Worm (Caenorhabditis elegans): Measurements from ENCODE around the gene F59B2.12.

ce11 chrIII:8988061-8988460, 29.3 kb upstream of the F59B2.12 start:
- no peak for TF ChIP-seq ets-7 (tag; optimal IDR thresholded peaks at IDR 0.05)
- no peak for TF ChIP-seq ama-1 (optimal IDR thresholded peaks at IDR 0.05)
- no peak for TF ChIP-seq pes-1 (GFP tag; IDR thresholded peaks at IDR 0.05)
- no peak for TF ChIP-seq tbx-37 (GFP tag; conservative IDR thresholded peaks at IDR 0.05)
- no peak for TF ChIP-seq B0310.2 (tag; optimal IDR thresholded peaks at IDR 0.05)
- TF ChIP-seq hmbx-1 (tag; optimal IDR thresholded peaks at IDR 0.05), result no peak
- no peak for TF ChIP-seq scrt-1 (GFP tag; IDR thresholded peaks at IDR 0.05)
- no peak for TF ChIP-seq flt-1 (GFP tag; IDR thresholded peaks at IDR 0.05)
- no peak for TF ChIP-seq F13C5.2 (tag; optimal IDR thresholded peaks at IDR 0.05)
- no peak for TF ChIP-seq ceh-36 (tag; optimal IDR thresholded peaks at IDR 0.05)
- TF ChIP-seq hmg-4 (GFP tag; optimal IDR thresholded peaks at IDR 0.05), result no peak
